Fruit fly (Drosophila melanogaster): Measurements from ENCODE around the gene sofe.

The sofe gene

dm6 chrX:10844807-10845206 lies 12.4 kb downstream of the sofe start, which contains the start of gene CG32669 (continued):
- TF ChIP-seq Hand (GFP tag; optimal IDR thresholded peaks at IDR 0.05) (no peak), ac (GFP tag; optimal IDR thresholded peaks at IDR 0.05) (no peak), Hey (tag; optimal IDR thresholded peaks at IDR 0.05) (peak; percentile 100), jing (GFP tag; optimal IDR thresholded peaks at IDR 0.05) (no peak), seq (GFP tag; IDR thresholded peaks at IDR 0.05) (no peak), CG10321 (GFP tag; IDR thresholded peaks at IDR 0.05) (no peak), vnd (GFP tag; IDR thresholded peaks at IDR 0.05; ENCODE audit: partially characterized antibody) (peak; percentile 40; the same call in 1 of the 3 replicates), gfzf (GFP tag; optimal IDR thresholded peaks at IDR 0.05) (no peak), rib (GFP tag; IDR thresholded peaks at IDR 0.05) (no peak), tna (GFP tag; IDR thresholded peaks at IDR 0.05; ENCODE audit: partially characterized antibody) (no peak), CTCF (GFP tag; optimal IDR thresholded peaks at IDR 0.05) (no peak), CG3838 (GFP tag; optimal IDR thresholded peaks at IDR 0.05) (no peak)

dm6 chrX:10841717-10842255 lies 15.4 kb downstream of the sofe start, which contains the start of gene CG15209:
Gene CG15209, plus strand, starts transcription at chrX:10842205.
- 0 out of 3 replicates have a peak, but pooled peaks have one; percentile 11 for TF ChIP-seq row (GFP tag; IDR thresholded peaks at IDR 0.05)
- TF ChIP-seq Med (GFP tag), result peak; percentile 2
- TF ChIP-seq odd (GFP tag; optimal IDR thresholded peaks at IDR 0.05), result no peak
- TF ChIP-seq Deaf1 (tag; optimal IDR thresholded peaks at IDR 0.05), result peak; percentile 75
- peak; percentile 11 for TF ChIP-seq sug (tag; optimal IDR thresholded peaks at IDR 0.05)
- no peak for TF ChIP-seq CG33557 (GFP tag; optimal IDR thresholded peaks at IDR 0.05)
- TF ChIP-seq Sry-β (GFP tag; optimal IDR thresholded peaks at IDR 0.05), result peak; percentile 79
- peak; percentile 13 for TF ChIP-seq CG10543 (GFP tag; optimal IDR thresholded peaks at IDR 0.05)

dm6 chrX:10840892-10841564 lies 16.2 kb downstream of the sofe start:
- TF ChIP-seq Med (GFP tag) (peak; percentile 39), Bgb (GFP tag; IDR thresholded peaks at IDR 0.05; ENCODE audit: partially characterized antibody) (no peak), D19A (tag; optimal IDR thresholded peaks at IDR 0.05) (no peak), CG10267 (tag; optimal IDR thresholded peaks at IDR 0.05) (no peak), CG3847 (GFP tag; IDR thresholded peaks at IDR 0.05) (no peak), CG17802 (tag; optimal IDR thresholded peaks at IDR 0.05) (no peak), E2f2 (GFP tag; IDR thresholded peaks at IDR 0.05) (0 out of 2 replicates have a peak, but pooled peaks have one; percentile 6), stwl (tag; optimal IDR thresholded peaks at IDR 0.05) (no peak), Nf-YB (GFP tag; optimal IDR thresholded peaks at IDR 0.05) (peak; percentile 35), Hr51 (GFP tag; optimal IDR thresholded peaks at IDR 0.05) (no peak), grn (GFP tag; optimal IDR thresholded peaks at IDR 0.05) (peak; percentile 52), CG14965 (GFP tag; optimal IDR thresholded peaks at IDR 0.05; ENCODE audit: borderline replicate concordance) (no peak), Bdp1 (GFP tag; optimal IDR thresholded peaks at IDR 0.05) (no peak), CG2889 (GFP tag; IDR thresholded peaks at IDR 0.05) (no peak), mam (GFP tag; optimal IDR thresholded peaks at IDR 0.05) (no peak), CG13775 (GFP tag; optimal IDR thresholded peaks at IDR 0.05) (no peak), chinmo (GFP tag; IDR thresholded peaks at IDR 0.05; ENCODE audit: partially characterized antibody) (0 out of 4 replicates have a peak, but pooled peaks have one; percentile 49), CG42726 (GFP tag; IDR thresholded peaks at IDR 0.05; ENCODE audit: partially characterized antibody) (no peak), Mad (GFP tag; optimal IDR thresholded peaks at IDR 0.05) (no peak), Sox102F (GFP tag; optimal IDR thresholded peaks at IDR 0.05) (no peak), Max (GFP tag; optimal IDR thresholded peaks at IDR 0.05) (no peak), Fer2 (tag; optimal IDR thresholded peaks at IDR 0.05) (no peak), CG5180 (GFP tag; optimal IDR thresholded peaks at IDR 0.05) (no peak), sqz (GFP tag; optimal IDR thresholded peaks at IDR 0.05) (no peak), Ptx1 (GFP tag; IDR thresholded peaks at IDR 0.05) (no peak), zfh1 (GFP tag; IDR thresholded peaks at IDR 0.05) (no peak), CG34224 (GFP tag; IDR thresholded peaks at IDR 0.05; ENCODE audit: partially characterized antibody) (no peak)
